Worm (Caenorhabditis elegans) whole organism, L3 larva: ENCODE measurements around the gene lips-15.
"Not testable (repeated sequence)": the region's sequence is repeated elsewhere in the genome, so short reads cannot be mapped to it uniquely, and the experiment has no call there.

Experiments used
- R02D3.7 ChIP-seq: fragments of 150-350 bp; optimal IDR thresholded peaks from 2 replicates; lab custom pipeline; 2014; ENCODE audit warnings: missing biosample characterization, missing genetic modification characterization
- ZK546.5 ChIP-seq: sonication (generic microtip); optimal IDR thresholded peaks from 2 replicates; lab custom pipeline; 2017; ENCODE audit warnings: missing biosample characterization, missing genetic modification characterization
- aly-2 ChIP-seq: fragments of 150-350 bp; optimal IDR thresholded peaks from 2 replicates; lab custom pipeline; 2014; ENCODE audit warnings: missing biosample characterization, missing genetic modification characterization
- ama-1 ChIP-seq: fragments of 150-350 bp; optimal IDR thresholded peaks from 2 replicates; lab custom pipeline; 2018
- ceh-16 ChIP-seq: sonication (generic microtip); optimal IDR thresholded peaks from 2 replicates; lab custom pipeline; 2017; ENCODE audit warnings: missing biosample characterization, missing genetic modification characterization
- ceh-28 ChIP-seq: fragments of 150-350 bp; optimal IDR thresholded peaks from 2 replicates; lab custom pipeline; 2014; ENCODE audit warnings: missing biosample characterization, missing genetic modification reagents, missing genetic modification characterization
- ceh-82 ChIP-seq: fragments of 150-350 bp; optimal IDR thresholded peaks from 2 replicates; lab custom pipeline; 2014; ENCODE audit warnings: missing biosample characterization, missing genetic modification characterization
- ceh-9 ChIP-seq: sonication (generic microtip); optimal IDR thresholded peaks from 2 replicates; lab custom pipeline; 2018; ENCODE audit warnings: missing biosample characterization, missing genetic modification characterization
- daf-12 ChIP-seq: fragments of 150-350 bp; optimal IDR thresholded peaks from 2 replicates; lab custom pipeline; 2014; ENCODE audit warnings: missing biosample characterization, missing genetic modification reagents, missing genetic modification characterization
- egl-27 ChIP-seq: sonication (generic microtip); optimal IDR thresholded peaks from 4 replicates; lab custom pipeline; 2017; ENCODE audit warnings: missing biosample characterization, missing genetic modification reagents, missing genetic modification characterization
- egl-5 ChIP-seq: fragments of 150-350 bp; optimal IDR thresholded peaks from 2 replicates; lab custom pipeline; 2017; ENCODE audit warnings: missing biosample characterization, missing genetic modification reagents, missing genetic modification characterization, inconsistent platforms
- elt-1 ChIP-seq: fragments of 150-350 bp; optimal IDR thresholded peaks from 2 replicates; lab custom pipeline; 2014; ENCODE audit warnings: missing biosample characterization, missing genetic modification characterization
- elt-2 ChIP-seq: sonication (generic microtip); optimal IDR thresholded peaks from 2 replicates; lab custom pipeline; 2016; ENCODE audit warnings: missing genetic modification reagents, mild to moderate bottlenecking, missing genetic modification characterization, missing compliant biosample characterization
- elt-3 ChIP-seq, 3 experiments: fragments of 150-350 bp in 1 of 3; sonication (generic microtip) in 2 of 3; optimal IDR thresholded peaks; 2 replicates in 2 of 3; 4 replicates in 1 of 3; lab custom pipeline; 2014 to 2017; ENCODE audit warnings: missing biosample characterization in 3 of 3, missing genetic modification characterization in 3 of 3
- eor-1 ChIP-seq, 2 experiments: fragments of 150-350 bp; optimal IDR thresholded peaks; 2 replicates each; lab custom pipeline; 2014 to 2018; ENCODE audit warnings: missing biosample characterization in 2 of 2, missing genetic modification characterization in 2 of 2
- fkh-10 ChIP-seq: sonication (generic microtip); optimal IDR thresholded peaks from 2 replicates; lab custom pipeline; 2017; ENCODE audit warnings: missing biosample characterization, missing genetic modification reagents, missing genetic modification characterization
- fkh-2 ChIP-seq: fragments of 150-350 bp; optimal IDR thresholded peaks from 2 replicates; lab custom pipeline; 2014; ENCODE audit warnings: missing biosample characterization, missing genetic modification reagents, missing genetic modification characterization
- fos-1 ChIP-seq: fragments of 150-350 bp; optimal IDR thresholded peaks from 2 replicates; lab custom pipeline; 2014; ENCODE audit warnings: missing biosample characterization, missing genetic modification characterization
- hmg-11 ChIP-seq: sonication (generic microtip); optimal IDR thresholded peaks from 2 replicates; lab custom pipeline; 2016; ENCODE audit warnings: missing genetic modification characterization, missing compliant biosample characterization
- jun-1 ChIP-seq: fragments of 150-350 bp; optimal IDR thresholded peaks from 2 replicates; lab custom pipeline; 2014; ENCODE audit warnings: missing biosample characterization, missing genetic modification reagents, missing genetic modification characterization
- lin-15B ChIP-seq: fragments of 150-350 bp; optimal IDR thresholded peaks from 2 replicates; lab custom pipeline; 2014; ENCODE audit warnings: missing biosample characterization, missing genetic modification characterization
- lin-39 ChIP-seq: fragments of 150-350 bp; optimal IDR thresholded peaks from 2 replicates; lab custom pipeline; 2018; ENCODE audit warnings: missing biosample characterization, missing genetic modification reagents, missing genetic modification characterization
- lsy-12 ChIP-seq: sonication (generic microtip); optimal IDR thresholded peaks from 2 replicates; lab custom pipeline; 2016; ENCODE audit warnings: mild to moderate bottlenecking, missing genetic modification characterization, missing compliant biosample characterization
- mdl-1 ChIP-seq: fragments of 150-350 bp; optimal IDR thresholded peaks from 2 replicates; lab custom pipeline; 2014; ENCODE audit warnings: missing biosample characterization, missing genetic modification characterization
- mml-1 ChIP-seq: fragments of 150-350 bp; sonication (generic microtip); optimal IDR thresholded peaks from 3 replicates; lab custom pipeline; 2014; ENCODE audit warnings: missing biosample characterization, missing genetic modification characterization
- nfya-1 ChIP-seq: sonication (generic microtip); optimal IDR thresholded peaks from 2 replicates; lab custom pipeline; 2017; ENCODE audit warnings: missing genetic modification characterization, mild to moderate bottlenecking, missing compliant biosample characterization, antibody characterized with exemption, moderate library complexity; ENCODE audit not compliant: insufficient read depth
- nhr-11 ChIP-seq: fragments of 150-350 bp; optimal IDR thresholded peaks from 2 replicates; lab custom pipeline; 2014; ENCODE audit warnings: missing biosample characterization, missing genetic modification characterization
- nhr-12 ChIP-seq: fragments of 150-350 bp; optimal IDR thresholded peaks from 2 replicates; lab custom pipeline; 2014; ENCODE audit warnings: missing biosample characterization, missing genetic modification characterization
- nhr-23 ChIP-seq: fragments of 150-350 bp; optimal IDR thresholded peaks from 2 replicates; lab custom pipeline; 2014; ENCODE audit warnings: missing biosample characterization, missing genetic modification reagents, missing genetic modification characterization
- nhr-237 ChIP-seq: fragments of 150-350 bp; optimal IDR thresholded peaks from 2 replicates; lab custom pipeline; 2014; ENCODE audit warnings: missing biosample characterization, missing genetic modification characterization
- nhr-25 ChIP-seq: sonication (generic microtip); optimal IDR thresholded peaks from 2 replicates; lab custom pipeline; 2017; ENCODE audit warnings: missing biosample characterization, missing genetic modification characterization
- nhr-28 ChIP-seq: fragments of 150-350 bp; optimal IDR thresholded peaks from 2 replicates; lab custom pipeline; 2014; ENCODE audit warnings: missing biosample characterization, missing genetic modification characterization
- nhr-43 ChIP-seq: sonication (generic microtip); optimal IDR thresholded peaks from 2 replicates; lab custom pipeline; 2016; ENCODE audit warnings: mild to moderate bottlenecking, missing genetic modification characterization, missing compliant biosample characterization; ENCODE audit not compliant: poor library complexity, severe bottlenecking
- nhr-67 ChIP-seq: fragments of 150-350 bp; optimal IDR thresholded peaks from 2 replicates; lab custom pipeline; 2014; ENCODE audit warnings: missing biosample characterization, missing genetic modification characterization
- nhr-76 ChIP-seq: fragments of 150-350 bp; sonication (generic microtip); optimal IDR thresholded peaks from 5 replicates; lab custom pipeline; 2014; ENCODE audit warnings: missing biosample characterization, missing genetic modification characterization
- nhr-77 ChIP-seq: fragments of 150-350 bp; optimal IDR thresholded peaks from 2 replicates; lab custom pipeline; 2014; ENCODE audit warnings: missing biosample characterization, missing genetic modification characterization
- pha-4 ChIP-seq: fragments of 150-350 bp; optimal IDR thresholded peaks from 2 replicates; lab custom pipeline; 2014; ENCODE audit warnings: missing biosample characterization, missing genetic modification reagents, missing genetic modification characterization
- pqm-1 ChIP-seq: fragments of 150-350 bp; optimal IDR thresholded peaks from 2 replicates; lab custom pipeline; 2017; ENCODE audit warnings: missing biosample characterization, missing genetic modification characterization, inconsistent platforms
- sea-2 ChIP-seq: fragments of 150-350 bp; sonication (generic microtip); optimal IDR thresholded peaks from 4 replicates; lab custom pipeline; 2014; ENCODE audit warnings: missing biosample characterization, missing genetic modification reagents, missing genetic modification characterization
- skn-1 ChIP-seq: fragments of 150-350 bp; optimal IDR thresholded peaks from 2 replicates; lab custom pipeline; 2014; ENCODE audit warnings: missing biosample characterization, missing genetic modification characterization
- snpc-4 ChIP-seq: fragments of 150-350 bp; optimal IDR thresholded peaks from 2 replicates; lab custom pipeline; 2014; ENCODE audit warnings: missing biosample characterization, missing genetic modification characterization
- tbx-2 ChIP-seq: sonication (generic microtip); optimal IDR thresholded peaks from 2 replicates; lab custom pipeline; 2016; ENCODE audit warnings: mild to moderate bottlenecking, missing genetic modification characterization, missing compliant biosample characterization
- unc-39 ChIP-seq: sonication (generic microtip); optimal IDR thresholded peaks from 4 replicates; lab custom pipeline; 2017; ENCODE audit warnings: missing biosample characterization, missing genetic modification characterization
- unc-62 ChIP-seq: fragments of 150-350 bp; sonication (generic microtip); optimal IDR thresholded peaks from 4 replicates; lab custom pipeline; 2014; ENCODE audit warnings: missing biosample characterization, missing genetic modification reagents, missing genetic modification characterization
- zag-1 ChIP-seq: fragments of 150-350 bp; optimal IDR thresholded peaks from 2 replicates; lab custom pipeline; 2014; ENCODE audit warnings: missing biosample characterization, missing genetic modification characterization
- ztf-11 ChIP-seq: fragments of 150-350 bp; optimal IDR thresholded peaks from 2 replicates; lab custom pipeline; 2014; ENCODE audit warnings: missing biosample characterization, missing genetic modification characterization
- ztf-4 ChIP-seq: fragments of 150-350 bp; optimal IDR thresholded peaks from 2 replicates; lab custom pipeline; 2014; ENCODE audit warnings: missing biosample characterization, missing genetic modification characterization

lips-15 gene

DNA sequence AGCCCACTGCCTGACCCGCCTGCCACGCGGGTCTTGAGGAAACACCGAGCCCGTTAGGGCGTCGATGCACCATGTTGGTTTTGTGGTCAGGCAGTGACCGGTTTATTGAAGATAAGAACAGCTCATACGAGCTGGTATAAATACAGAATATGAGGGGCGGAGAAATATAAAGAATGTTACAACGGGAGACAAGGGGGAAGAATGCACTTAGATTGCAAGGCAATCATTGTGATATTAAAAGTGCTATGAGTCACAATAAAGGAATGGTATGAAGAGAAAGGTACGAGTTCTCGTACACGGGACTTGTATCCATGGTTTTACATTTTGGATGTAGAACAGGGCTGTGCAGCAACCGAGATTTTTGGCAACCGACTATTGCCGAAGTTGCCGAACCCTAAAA is 20.2 kb downstream of the lips-15 start, which contains the start of gene Y38E10A.14:
Gene Y38E10A.14 (minus strand): TSS at position 101 of the 400 bp plus-strand sequence.
- not testable (repeated sequence) for TF ChIP-seq elt-1, ZK546.5, pqm-1 (tag; lab: Kevin White, UChicago)

- TF ChIP-seq ceh-9 (tag; lab: Kevin White, UChicago): no peak
- TF ChIP-seq ceh-16 (tag; lab: Kevin White, UChicago): no peak
- TF ChIP-seq lin-15B (tag; lab: Kevin White, UChicago): no peak
- no peak for TF ChIP-seq ceh-28 (tag; lab: Kevin White, UChicago)
- TF ChIP-seq nhr-25 (tag; lab: Kevin White, UChicago): peak; percentile 86
- TF ChIP-seq nfya-1 (tag; lab: Kevin White, UChicago): no peak
- TF ChIP-seq pqm-1 (tag; lab: Kevin White, UChicago): no peak
- TF ChIP-seq nhr-23: peak; percentile 98
- TF ChIP-seq zag-1: no peak
- no peak for TF ChIP-seq nhr-28 (tag; lab: Kevin White, UChicago)
- no peak for TF ChIP-seq ama-1 (lab: Kevin White, UChicago)
- TF ChIP-seq jun-1 (tag; lab: Kevin White, UChicago): no peak
- TF ChIP-seq nhr-11: no peak
- TF ChIP-seq nhr-237: no peak
- TF ChIP-seq lsy-12: no peak
- no peak for TF ChIP-seq mml-1 (tag; lab: Kevin White, UChicago)
- no peak for TF ChIP-seq nhr-77 (tag; lab: Kevin White, UChicago)
- no peak for TF ChIP-seq fkh-2 (tag; lab: Kevin White, UChicago)
- TF ChIP-seq aly-2: no peak
- TF ChIP-seq R02D3.7 (tag; lab: Kevin White, UChicago): peak; percentile 19
- peak; percentile 98 for TF ChIP-seq nhr-43 (tag; lab: Kevin White, UChicago)
- peak in 2 of 3 experiments; percentile 81 to 87 for TF ChIP-seq elt-3 (tag; optimal IDR thresholded peaks at IDR 0.05; lab: Kevin White, UChicago)
- TF ChIP-seq ZK546.5 (tag; lab: Kevin White, UChicago): no peak
- TF ChIP-seq mdl-1: peak; percentile 47
- TF ChIP-seq snpc-4 (tag; lab: Kevin White, UChicago): no peak
- TF ChIP-seq skn-1 (tag; lab: Kevin White, UChicago): no peak
- no peak for TF ChIP-seq eor-1 (tag; optimal IDR thresholded peaks at IDR 0.05; lab: Kevin White, UChicago)
- TF ChIP-seq unc-62 (GFP tag; lab: Kevin White, UChicago): peak; percentile 46
- TF ChIP-seq egl-5 (tag; lab: Kevin White, UChicago): no peak
- TF ChIP-seq tbx-2 (tag; lab: Kevin White, UChicago): no peak
- TF ChIP-seq hmg-11 (tag; lab: Kevin White, UChicago): no peak
- TF ChIP-seq fkh-10 (GFP tag; lab: Kevin White, UChicago): no peak
- no peak for TF ChIP-seq elt-1 (tag; lab: Kevin White, UChicago)
- no peak for TF ChIP-seq fos-1 (tag; lab: Kevin White, UChicago)
- no peak for TF ChIP-seq unc-39 (tag; lab: Kevin White, UChicago)
- TF ChIP-seq egl-27 (tag; lab: Kevin White, UChicago): peak; percentile 56
- TF ChIP-seq ztf-4 (tag; lab: Kevin White, UChicago): no peak
- no peak for TF ChIP-seq elt-2
- TF ChIP-seq pha-4 (tag; lab: Kevin White, UChicago): no peak
- no peak for TF ChIP-seq nhr-12 (tag; lab: Kevin White, UChicago)
- no peak for TF ChIP-seq sea-2 (GFP tag; lab: Kevin White, UChicago)
- no peak for TF ChIP-seq daf-12
- TF ChIP-seq lin-39 (tag; lab: Kevin White, UChicago): no peak
- no peak for TF ChIP-seq nhr-76 (tag; lab: Kevin White, UChicago)
- TF ChIP-seq ceh-82: no peak
- no peak for TF ChIP-seq ztf-11
- TF ChIP-seq nhr-67 (tag; lab: Kevin White, UChicago): no peak
- TF ChIP-seq, all 47 proteins: peak for 8
Observed at ce11 chrII:12625673-12626072, 21.5 kb downstream of the lips-15 start.
